Worm (Caenorhabditis elegans) whole organism, L4 larva: ENCODE results near the gene F20B6.6.

Experiments
- D1046.2 ChIP-seq: fragments of 200-800 bp; sonication (Bioruptor generic); IDR thresholded peaks from 2 replicates; pipeline ENCODE4 v1.3.6; 2022; ENCODE audit warnings: missing genetic modification characterization, missing compliant biosample characterization
- F37D6.2 ChIP-seq: sonication (generic microtip); optimal IDR thresholded peaks from 2 replicates; lab custom pipeline; 2016; ENCODE audit warnings: mild to moderate bottlenecking, missing genetic modification characterization, missing compliant biosample characterization
- cey-2 ChIP-seq: sonication (generic microtip); optimal IDR thresholded peaks from 3 replicates; lab custom pipeline; 2017; ENCODE audit warnings: missing genetic modification characterization, mild to moderate bottlenecking, missing compliant biosample characterization, antibody characterized with exemption, borderline replicate concordance; ENCODE audit not compliant: insufficient read depth
- lsy-2 ChIP-seq, 2 experiments: fragments of 150-350 bp in 1 of 2; sonication (generic microtip) in 1 of 2; optimal IDR thresholded peaks; 2 replicates each; lab custom pipeline; 2014 to 2017; ENCODE audit warnings: missing biosample characterization in 2 of 2, missing genetic modification characterization in 2 of 2
- spr-3 ChIP-seq: fragments of 200-800 bp; sonication (Bioruptor generic); optimal IDR thresholded peaks from 2 replicates; lab custom pipeline; 2018; ENCODE audit warnings: mild to moderate bottlenecking, missing genetic modification characterization, missing compliant biosample characterization
- unc-62 ChIP-seq, 3 experiments: fragments of 150-350 bp in 1 of 3; sonication (generic microtip); optimal IDR thresholded peaks in 2 of 3; peaks in 1 of 3; 1 replicate in 1 of 3; 2 replicates in 2 of 3; lab custom pipeline; 2014 to 2017; ENCODE audit warnings: missing biosample characterization in 3 of 3, missing genetic modification characterization in 3 of 3, missing genetic modification reagents in 3 of 3, missing genotype in 1 of 3
- zfp-3 ChIP-seq: fragments of 200-800 bp; sonication (Bioruptor generic); conservative IDR thresholded peaks from 2 replicates; pipeline ENCODE4 v1.3.6; 2022; ENCODE audit warnings: missing genetic modification reagents, missing genetic modification characterization, missing compliant biosample characterization

DNA sequence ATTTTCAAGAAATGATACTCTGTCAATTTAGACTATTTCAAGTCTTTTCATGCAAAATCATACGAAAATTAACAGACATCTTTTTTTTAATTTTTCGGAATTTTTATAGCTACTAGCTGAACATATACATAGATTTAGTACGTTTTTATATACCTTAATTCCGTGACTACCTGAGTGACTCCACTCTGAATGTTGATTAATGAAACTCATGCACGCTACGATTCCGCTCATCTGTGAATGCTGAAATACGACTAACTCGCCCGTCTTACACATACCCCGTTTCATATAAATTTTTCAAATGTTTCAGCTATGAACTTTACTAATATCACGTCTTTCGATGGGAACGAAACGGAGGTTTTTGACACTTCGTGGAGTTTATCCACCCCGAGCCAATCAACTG is 34.9 kb downstream of the F20B6.6 start, which contains the start of gene ZK470.14:
- TF ChIP-seq D1046.2 (GFP tag; lab: Robert Waterston, UW) = no peak
- TF ChIP-seq cey-2 (tag; lab: Kevin White, UChicago) = no peak
- TF ChIP-seq lsy-2 (tag; optimal IDR thresholded peaks at IDR 0.05; lab: Kevin White, UChicago) = no peak
- no peak for TF ChIP-seq zfp-3 (GFP tag; lab: Robert Waterston, UW)
- TF ChIP-seq spr-3 (GFP tag; lab: Kevin White, UChicago) = no peak
- no peak for TF ChIP-seq unc-62 (GFP tag; optimal IDR thresholded peaks at IDR 0.05 in 1 of 2; lab: Kevin White, UChicago)
- TF ChIP-seq unc-62 (tag; optimal IDR thresholded peaks at IDR 0.05; lab: Kevin White, UChicago) = no peak
- no peak for TF ChIP-seq F37D6.2 (tag; lab: Kevin White, UChicago)
